Fruit fly (Drosophila melanogaster): ENCODE results near the gene CG14073.
A peak's percentile ranks its signal among the peaks of the same experiment; 100 is the strongest.

The CG14073 gene

DNA sequence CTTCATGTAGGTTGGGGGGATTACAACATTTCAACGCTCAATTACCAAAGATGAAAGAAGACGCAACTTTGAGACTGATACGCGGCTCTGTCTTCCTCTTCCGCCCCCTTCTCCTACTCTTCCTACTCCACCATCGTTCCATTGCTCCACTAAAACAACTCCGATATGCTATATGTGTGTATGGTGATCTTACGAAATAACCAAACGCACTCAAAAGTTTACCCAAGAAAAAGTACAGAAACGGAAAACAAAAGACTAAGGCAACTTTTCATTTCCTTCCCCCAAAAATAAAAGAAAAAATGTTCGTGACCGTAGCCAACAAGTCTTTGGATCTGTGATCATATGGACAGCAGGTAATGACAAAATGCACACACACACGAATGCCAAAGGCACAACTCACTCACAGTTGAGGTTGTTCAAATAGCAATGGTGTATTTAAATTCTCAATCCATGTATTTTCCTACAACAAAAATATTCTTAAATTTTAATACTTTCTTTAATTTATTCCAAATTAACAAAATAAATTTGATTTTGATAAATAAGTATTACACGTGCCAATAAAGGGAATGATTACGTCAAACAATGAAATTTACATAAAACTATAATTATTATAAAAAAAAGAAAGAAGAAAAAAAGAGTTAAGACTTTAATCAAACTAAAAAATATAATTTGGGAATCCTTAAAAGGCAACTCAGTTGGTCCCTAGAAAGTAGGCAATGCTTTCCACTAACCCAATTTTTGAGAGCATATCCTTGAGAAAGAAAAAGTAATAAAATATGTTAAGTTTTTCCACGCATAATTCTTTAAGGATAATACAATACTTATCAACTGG is 52.3 kb downstream of the CG14073 start (continued):
- TF ChIP-seq CG8765 (GFP tag; IDR thresholded peaks at IDR 0.05): no peak
- no peak for TF ChIP-seq YL-1 (GFP tag; optimal IDR thresholded peaks at IDR 0.05)
- no peak for TF ChIP-seq CG14860 (GFP tag; IDR thresholded peaks at IDR 0.05; ENCODE audit: partially characterized antibody)
- no peak for TF ChIP-seq CG11723 (GFP tag; optimal IDR thresholded peaks at IDR 0.05)
- TF ChIP-seq MBD-R2 (GFP tag; IDR thresholded peaks at IDR 0.05): no peak
- TF ChIP-seq row (GFP tag; IDR thresholded peaks at IDR 0.05): peak; percentile 53
- TF ChIP-seq dmrt11E (tag; optimal IDR thresholded peaks at IDR 0.05): no peak
- TF ChIP-seq CG10543 (GFP tag; optimal IDR thresholded peaks at IDR 0.05): no peak
- no peak for TF ChIP-seq CG7357 (GFP tag; IDR thresholded peaks at IDR 0.05)
- no peak for TF ChIP-seq lbe (GFP tag; optimal IDR thresholded peaks at IDR 0.05)
- TF ChIP-seq CG33213 (GFP tag; optimal IDR thresholded peaks at IDR 0.05): no peak
- TF ChIP-seq Hr51 (GFP tag; optimal IDR thresholded peaks at IDR 0.05): peak in 1 of 2 experiments; percentile 37
- peak; percentile 48 for TF ChIP-seq gem (tag; optimal IDR thresholded peaks at IDR 0.05)
- TF ChIP-seq H2.0 (GFP tag; IDR thresholded peaks at IDR 0.05): no peak
- TF ChIP-seq Fer2 (tag; optimal IDR thresholded peaks at IDR 0.05): no peak
- no peak for TF ChIP-seq fd64A (GFP tag; optimal IDR thresholded peaks at IDR 0.05)
- TF ChIP-seq Pdp1 (GFP tag; optimal IDR thresholded peaks at IDR 0.05): peak in 1 of 2 experiments; percentile 6
- peak; percentile 23 for TF ChIP-seq CG7839 (tag; optimal IDR thresholded peaks at IDR 0.05)
- no peak for TF ChIP-seq grau (tag; optimal IDR thresholded peaks at IDR 0.05)
- TF ChIP-seq CG18599 (GFP tag; optimal IDR thresholded peaks at IDR 0.05): no peak
- TF ChIP-seq CG11504 (tag; optimal IDR thresholded peaks at IDR 0.05): peak; percentile 55
- TF ChIP-seq corto (GFP tag; optimal IDR thresholded peaks at IDR 0.05): no peak
- no peak for TF ChIP-seq wek (GFP tag; optimal IDR thresholded peaks at IDR 0.05)
- TF ChIP-seq cas (GFP tag; IDR thresholded peaks at IDR 0.05): no peak
- TF ChIP-seq CG5953 (GFP tag; IDR thresholded peaks at IDR 0.05): no peak
- TF ChIP-seq CG7271 (tag; optimal IDR thresholded peaks at IDR 0.05): no peak
- no peak for TF ChIP-seq slp2 (GFP tag; optimal IDR thresholded peaks at IDR 0.05)
- TF ChIP-seq crol (GFP tag; IDR thresholded peaks at IDR 0.05): peak; percentile 33; the same call in 1 of the 2 replicates
- 0 out of 2 replicates have a peak, but pooled peaks have one; percentile 19 for TF ChIP-seq Ptx1 (GFP tag; IDR thresholded peaks at IDR 0.05)
- TF ChIP-seq Oli (tag; optimal IDR thresholded peaks at IDR 0.05): peak; percentile 35
- peak; percentile 25 for TF ChIP-seq phol (tag; optimal IDR thresholded peaks at IDR 0.05)
- TF ChIP-seq gce (GFP tag; IDR thresholded peaks at IDR 0.05): no peak
- TF ChIP-seq CG18011 (GFP tag; optimal IDR thresholded peaks at IDR 0.05): no peak
- TF ChIP-seq CG2712 (tag; optimal IDR thresholded peaks at IDR 0.05): peak; percentile 14
- TF ChIP-seq crp (GFP tag; optimal IDR thresholded peaks at IDR 0.05): no peak
- TF ChIP-seq Sry-δ (GFP tag; optimal IDR thresholded peaks at IDR 0.05): no peak
- TF ChIP-seq CG9727 (GFP tag; optimal IDR thresholded peaks at IDR 0.05): peak; percentile 20
- TF ChIP-seq tgo (GFP tag; IDR thresholded peaks at IDR 0.05): peak; percentile 22; the same call in 2 of the 3 replicates
- no peak for TF ChIP-seq CG14710 (tag; optimal IDR thresholded peaks at IDR 0.05)
- no peak for TF ChIP-seq Hr3 (GFP tag; optimal IDR thresholded peaks at IDR 0.05)
- TF ChIP-seq gsb (GFP tag; IDR thresholded peaks at IDR 0.05): no peak
- TF ChIP-seq al (GFP tag; IDR thresholded peaks at IDR 0.05): no peak
- no peak for TF ChIP-seq CG6175 (GFP tag; IDR thresholded peaks at IDR 0.05)
- TF ChIP-seq HmgZ (tag; optimal IDR thresholded peaks at IDR 0.05): no peak
- no peak for TF ChIP-seq CG8281 (tag; optimal IDR thresholded peaks at IDR 0.05)
- no peak for TF ChIP-seq CG10147 (GFP tag; optimal IDR thresholded peaks at IDR 0.05)
- TF ChIP-seq Hr78 (GFP tag; optimal IDR thresholded peaks at IDR 0.05): no peak
- no peak for TF ChIP-seq CG32772 (GFP tag; IDR thresholded peaks at IDR 0.05)

All from whole organism, embryonic.